Fruit fly (Drosophila melanogaster) whole organism, larva: ENCODE results near the gene Acam.

Experiments
- noc ChIP-seq: fragments of 200-800 bp; sonication (Bioruptor generic); optimal IDR thresholded peaks from 3 replicates; lab custom pipeline; 2019; ENCODE audit warnings: missing biosample characterization, mild to moderate bottlenecking, missing genetic modification characterization, moderate library complexity

The Acam gene

DNA sequence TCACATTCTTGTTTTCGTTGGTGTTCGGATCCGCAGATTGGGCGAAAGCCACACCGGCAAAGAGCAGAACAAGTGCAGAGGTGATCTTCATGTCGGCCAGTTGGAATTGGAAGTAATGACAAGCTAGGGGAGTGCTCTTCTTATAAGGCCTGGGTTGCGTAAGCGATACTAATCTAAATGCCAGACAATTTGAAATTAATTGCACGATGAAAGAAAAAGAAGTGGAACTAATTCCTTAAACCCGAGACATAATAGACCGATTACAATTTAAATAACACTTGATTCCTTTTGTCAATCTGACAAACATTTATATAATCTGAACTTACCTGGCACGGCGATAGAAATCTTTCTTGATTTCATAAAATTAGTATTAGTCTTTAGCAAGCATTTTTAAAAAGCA is 19.1 kb downstream of the Acam start, which contains the start of gene Mst57Db:
Gene Mst57Db (minus strand): TSS at position 101 of the 400 bp plus-strand sequence.
- TF ChIP-seq noc, result no peak

- no peak for TF ChIP-seq noc
Observed at dm6 chr3R:25831799-25832280, 20.1 kb downstream of the Acam start, which contains the start of the genes Mst57Da and alpha4GT2. Mst57Da (minus strand) TSS chr3R:25831899. alpha4GT2 (plus strand) TSS chr3R:25832230.

DNA sequence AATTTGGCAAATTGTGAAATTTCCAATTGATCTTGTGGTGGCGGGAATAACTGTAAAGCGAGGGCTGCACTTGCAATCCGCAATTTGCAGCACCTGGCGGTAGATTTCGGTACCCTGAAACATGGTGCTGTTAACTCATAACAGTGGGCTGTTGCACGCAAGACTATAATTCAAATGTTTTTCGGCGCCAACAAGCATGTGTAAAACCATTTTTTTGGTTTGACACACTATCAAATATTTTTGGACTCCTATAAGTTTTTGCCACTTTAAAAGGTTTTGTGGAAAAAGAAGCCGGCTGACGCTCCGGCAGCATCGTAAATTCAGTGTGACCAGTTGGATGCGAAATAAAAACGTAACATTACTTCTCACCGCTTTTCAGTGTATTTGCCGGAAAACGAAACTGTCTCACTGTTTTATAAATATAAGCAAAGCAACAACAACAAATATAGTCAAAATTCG is 39.5 kb downstream of the Acam start, which contains the start of the genes CG14545 and CG5886:
Gene CG14545 (minus strand): TSS at position 68 of the 459 bp plus-strand sequence.
Gene CG5886 (plus strand): TSS at position 409 of the 459 bp plus-strand sequence.
- TF ChIP-seq noc, result no peak

DNA sequence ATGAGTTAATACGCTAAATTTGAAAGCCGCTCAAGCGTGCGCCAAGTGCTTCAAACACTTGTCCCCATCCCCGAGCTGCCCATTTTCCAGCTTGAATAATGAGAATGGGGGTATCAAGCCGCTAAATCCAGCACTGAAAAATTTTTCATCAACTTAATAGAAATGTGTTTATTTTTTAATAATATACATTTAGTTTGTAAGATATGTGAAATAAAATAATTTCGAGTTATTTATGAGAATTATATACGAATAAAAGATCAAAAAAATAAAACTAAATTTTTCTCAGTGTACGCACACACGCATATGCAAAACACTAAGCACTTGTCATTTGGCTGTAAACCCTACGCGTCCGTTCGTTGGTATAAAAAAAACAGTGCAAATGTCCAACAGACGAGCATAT is 43.1 kb downstream of the Acam start:
- TF ChIP-seq noc, result no peak

DNA sequence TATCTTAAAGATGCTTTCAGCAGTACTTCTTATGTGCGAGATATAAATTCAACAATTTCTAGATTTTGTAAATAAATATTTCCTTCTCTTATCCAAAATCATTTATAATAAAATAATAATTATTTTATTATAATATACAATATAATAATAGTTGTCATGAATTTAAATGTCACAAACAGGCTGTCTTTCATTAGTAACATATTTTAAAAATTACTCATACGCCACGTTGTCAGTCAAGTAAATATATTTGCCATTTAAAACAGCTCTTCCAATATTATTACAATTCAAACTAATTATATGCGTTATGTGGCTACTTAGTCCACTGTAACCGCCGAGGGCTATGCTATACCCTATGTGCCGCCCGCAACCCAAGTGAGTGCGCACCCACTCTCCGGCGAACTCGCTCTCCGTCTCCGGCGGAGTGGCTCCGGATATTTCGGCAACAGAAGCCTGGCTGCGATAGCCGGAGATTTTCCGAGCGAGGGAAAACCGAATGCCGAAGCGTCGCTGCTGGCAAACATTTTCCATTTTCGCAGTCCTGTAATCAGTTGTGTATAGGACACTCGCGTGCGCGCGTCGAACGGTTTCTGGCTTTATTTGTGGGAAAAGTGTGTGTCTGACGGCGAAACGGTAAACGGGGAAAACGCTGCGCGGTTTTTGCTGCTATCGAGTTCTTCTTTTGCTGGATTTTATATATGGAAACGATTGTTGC is 44.0 kb downstream of the Acam start, which contains the start of gene CG5890:
Gene CG5890 (plus strand): TSS at position 561 of the 712 bp plus-strand sequence.
- TF ChIP-seq noc, result no peak
